Worm (Caenorhabditis elegans) whole organism, mixed stage, embryonic: ENCODE measurements around the gene hlh-6.

ENCODE experiments used
- M03D4.4 ChIP-seq: sonication (generic microtip); optimal IDR thresholded peaks from 2 replicates; lab custom pipeline; 2017; ENCODE audit warnings: mild to moderate bottlenecking, missing genetic modification characterization, missing compliant biosample characterization
- bed-3 ChIP-seq: fragments of 200-800 bp; sonication (Bioruptor generic); optimal IDR thresholded peaks from 3 replicates; lab custom pipeline; 2018; ENCODE audit warnings: mild to moderate bottlenecking, missing genetic modification characterization, moderate library complexity, missing compliant biosample characterization
- blmp-1 ChIP-seq: fragments of 150-350 bp; optimal IDR thresholded peaks from 2 replicates; lab custom pipeline; 2014; ENCODE audit warnings: missing biosample characterization, missing genetic modification characterization
- ceh-39 ChIP-seq: fragments of 150-350 bp; optimal IDR thresholded peaks from 2 replicates; lab custom pipeline; 2014; ENCODE audit warnings: missing biosample characterization, missing genetic modification characterization
- ceh-43 ChIP-seq: fragments of 200-800 bp; sonication (Bioruptor generic); optimal IDR thresholded peaks from 2 replicates; lab custom pipeline; 2018; ENCODE audit warnings: mild to moderate bottlenecking, missing genetic modification characterization, moderate library complexity, missing compliant biosample characterization
- ceh-83 ChIP-seq: fragments of 200-800 bp; sonication (Bioruptor generic); optimal IDR thresholded peaks from 2 replicates; lab custom pipeline; 2018; ENCODE audit warnings: mild to moderate bottlenecking, missing genetic modification characterization, missing compliant biosample characterization
- ces-1 ChIP-seq: fragments of 150-350 bp; optimal IDR thresholded peaks from 2 replicates; lab custom pipeline; 2014; ENCODE audit warnings: missing biosample characterization, missing genetic modification reagents, missing genetic modification characterization
- cnd-1 ChIP-seq: fragments of 200-800 bp; sonication (Bioruptor generic); optimal IDR thresholded peaks from 2 replicates; lab custom pipeline; 2018; ENCODE audit warnings: mild to moderate bottlenecking, missing genetic modification characterization, missing compliant biosample characterization
- drap-1 ChIP-seq: fragments of 200-800 bp; sonication (Bioruptor generic); optimal IDR thresholded peaks from 3 replicates; lab custom pipeline; 2018; ENCODE audit warnings: mild to moderate bottlenecking, missing genetic modification characterization, missing compliant biosample characterization
- elt-1 ChIP-seq: sonication (generic microtip); optimal IDR thresholded peaks from 2 replicates; lab custom pipeline; 2017; ENCODE audit warnings: missing genetic modification characterization, mild to moderate bottlenecking, missing compliant biosample characterization, antibody characterized with exemption, moderate library complexity, borderline replicate concordance; ENCODE audit not compliant: insufficient read depth
- elt-3 ChIP-seq: fragments of 150-350 bp; optimal IDR thresholded peaks from 2 replicates; lab custom pipeline; 2014; ENCODE audit warnings: missing biosample characterization, missing genetic modification characterization
- flh-1 ChIP-seq: fragments of 200-800 bp; sonication (Bioruptor generic); optimal IDR thresholded peaks from 2 replicates; lab custom pipeline; 2018; ENCODE audit warnings: mild to moderate bottlenecking, missing genetic modification characterization, moderate library complexity, missing compliant biosample characterization
- ham-2 ChIP-seq: fragments of 200-800 bp; sonication (Bioruptor generic); optimal IDR thresholded peaks from 2 replicates; lab custom pipeline; 2018; ENCODE audit warnings: mild to moderate bottlenecking, missing genetic modification characterization, missing compliant biosample characterization
- hlh-1 ChIP-seq: fragments of 150-350 bp; optimal IDR thresholded peaks from 2 replicates; lab custom pipeline; 2014; ENCODE audit warnings: missing biosample characterization, missing genetic modification reagents, missing genetic modification characterization
- lin-13 ChIP-seq: fragments of 150-350 bp; optimal IDR thresholded peaks from 2 replicates; lab custom pipeline; 2014; ENCODE audit warnings: missing biosample characterization, missing genetic modification characterization
- lin-32 ChIP-seq: fragments of 200-800 bp; sonication (Bioruptor generic); optimal IDR thresholded peaks from 2 replicates; lab custom pipeline; 2018; ENCODE audit warnings: mild to moderate bottlenecking, missing genetic modification characterization, missing compliant biosample characterization
- lsy-2 ChIP-seq: fragments of 150-350 bp; optimal IDR thresholded peaks from 2 replicates; lab custom pipeline; 2014; ENCODE audit warnings: missing biosample characterization, missing genetic modification characterization
- mab-5 ChIP-seq: fragments of 150-350 bp; optimal IDR thresholded peaks from 2 replicates; lab custom pipeline; 2014; ENCODE audit warnings: missing biosample characterization, missing genetic modification characterization
- mep-1 ChIP-seq: fragments of 150-350 bp; optimal IDR thresholded peaks from 2 replicates; lab custom pipeline; 2017; ENCODE audit warnings: missing biosample characterization, missing genetic modification reagents, missing genetic modification characterization, inconsistent platforms
- mls-2 ChIP-seq: sonication (generic microtip); optimal IDR thresholded peaks from 2 replicates; lab custom pipeline; 2016; ENCODE audit warnings: mild to moderate bottlenecking, missing genetic modification characterization, moderate library complexity, missing compliant biosample characterization
- nhr-12 ChIP-seq: fragments of 150-350 bp; optimal IDR thresholded peaks from 2 replicates; lab custom pipeline; 2014; ENCODE audit warnings: missing biosample characterization, missing genetic modification characterization
- nhr-2 ChIP-seq: fragments of 150-350 bp; optimal IDR thresholded peaks from 2 replicates; lab custom pipeline; 2014; ENCODE audit warnings: missing biosample characterization, missing genetic modification characterization
- nhr-237 ChIP-seq: fragments of 150-350 bp; optimal IDR thresholded peaks from 2 replicates; lab custom pipeline; 2014; ENCODE audit warnings: missing biosample characterization, missing genetic modification characterization
- nhr-28 ChIP-seq: fragments of 150-350 bp; optimal IDR thresholded peaks from 2 replicates; lab custom pipeline; 2014; ENCODE audit warnings: missing biosample characterization, missing genetic modification characterization
- nhr-76 ChIP-seq: sonication (generic microtip); optimal IDR thresholded peaks from 2 replicates; lab custom pipeline; 2017; ENCODE audit warnings: missing biosample characterization, missing genetic modification characterization
- pha-4 ChIP-seq: fragments of 150-350 bp; optimal IDR thresholded peaks from 2 replicates; lab custom pipeline; 2018; ENCODE audit warnings: missing biosample characterization, missing genetic modification reagents, missing genetic modification characterization
- sem-2 ChIP-seq: fragments of 200-800 bp; sonication (Bioruptor generic); optimal IDR thresholded peaks from 2 replicates; lab custom pipeline; 2018; ENCODE audit warnings: mild to moderate bottlenecking, missing genetic modification characterization, missing compliant biosample characterization
- sptf-1 ChIP-seq: sonication (generic microtip); optimal IDR thresholded peaks from 2 replicates; lab custom pipeline; 2017; ENCODE audit warnings: mild to moderate bottlenecking, missing genetic modification characterization, moderate library complexity, missing compliant biosample characterization
- tbx-8 ChIP-seq: fragments of 200-800 bp; sonication (Bioruptor generic); optimal IDR thresholded peaks from 2 replicates; lab custom pipeline; 2018; ENCODE audit warnings: mild to moderate bottlenecking, missing genetic modification characterization, moderate library complexity, missing compliant biosample characterization
- unc-39 ChIP-seq: fragments of 150-350 bp; optimal IDR thresholded peaks from 2 replicates; lab custom pipeline; 2014; ENCODE audit warnings: missing biosample characterization, missing genetic modification characterization
- unc-62 ChIP-seq: fragments of 150-350 bp; optimal IDR thresholded peaks from 2 replicates; lab custom pipeline; 2014; ENCODE audit warnings: missing biosample characterization, missing genetic modification reagents, missing genetic modification characterization
- zip-8 ChIP-seq: fragments of 150-350 bp; optimal IDR thresholded peaks from 2 replicates; lab custom pipeline; 2014; ENCODE audit warnings: missing biosample characterization, missing genetic modification characterization
- ztf-11 ChIP-seq: fragments of 150-350 bp; optimal IDR thresholded peaks from 2 replicates; lab custom pipeline; 2014; ENCODE audit warnings: missing biosample characterization, missing genetic modification characterization

hlh-6 gene

DNA sequence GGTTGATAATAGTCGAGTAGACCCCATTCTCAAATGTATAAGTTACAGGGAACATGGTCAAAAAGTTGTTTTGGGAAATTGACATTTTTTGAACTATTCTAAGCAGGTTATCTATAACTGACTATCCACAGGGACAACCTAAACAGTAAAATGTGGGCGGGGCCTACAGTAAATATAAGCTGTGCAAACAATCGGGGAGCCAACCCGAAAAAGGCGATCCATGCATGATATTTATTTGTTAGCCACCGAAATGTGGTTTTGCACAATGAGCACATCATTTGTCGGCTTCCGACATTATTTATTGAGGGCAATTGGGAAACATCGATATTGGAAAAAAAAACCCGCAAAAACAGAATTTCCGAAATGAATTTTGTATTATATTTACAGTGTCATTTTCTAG, at the start of gene hlh-6:
Gene hlh-6 (minus strand): TSS at position 101 of the 400 bp plus-strand sequence.
- TF ChIP-seq ces-1 (GFP tag; lab: Kevin White, UChicago): no peak
- no peak for TF ChIP-seq unc-62 (GFP tag; lab: Kevin White, UChicago)
- no peak for TF ChIP-seq lin-13
- TF ChIP-seq elt-3: no peak
- no peak for TF ChIP-seq elt-1 (tag; lab: Kevin White, UChicago)
- TF ChIP-seq ceh-39 (tag; lab: Kevin White, UChicago): no peak
- TF ChIP-seq ham-2: no peak
- TF ChIP-seq sem-2 (GFP tag; lab: Kevin White, UChicago): no peak
- TF ChIP-seq ceh-43 (GFP tag; lab: Kevin White, UChicago): no peak
- TF ChIP-seq M03D4.4 (tag; lab: Kevin White, UChicago): no peak
- TF ChIP-seq tbx-8: no peak
- no peak for TF ChIP-seq lin-32 (GFP tag; lab: Kevin White, UChicago)
- no peak for TF ChIP-seq bed-3
- TF ChIP-seq nhr-28: no peak
- TF ChIP-seq nhr-2 (tag; lab: Kevin White, UChicago): no peak
- no peak for TF ChIP-seq hlh-1 (tag; lab: Kevin White, UChicago)
- TF ChIP-seq nhr-12 (tag; lab: Kevin White, UChicago): no peak
- no peak for TF ChIP-seq flh-1
- no peak for TF ChIP-seq blmp-1 (tag; lab: Kevin White, UChicago)
- no peak for TF ChIP-seq mep-1

DNA sequence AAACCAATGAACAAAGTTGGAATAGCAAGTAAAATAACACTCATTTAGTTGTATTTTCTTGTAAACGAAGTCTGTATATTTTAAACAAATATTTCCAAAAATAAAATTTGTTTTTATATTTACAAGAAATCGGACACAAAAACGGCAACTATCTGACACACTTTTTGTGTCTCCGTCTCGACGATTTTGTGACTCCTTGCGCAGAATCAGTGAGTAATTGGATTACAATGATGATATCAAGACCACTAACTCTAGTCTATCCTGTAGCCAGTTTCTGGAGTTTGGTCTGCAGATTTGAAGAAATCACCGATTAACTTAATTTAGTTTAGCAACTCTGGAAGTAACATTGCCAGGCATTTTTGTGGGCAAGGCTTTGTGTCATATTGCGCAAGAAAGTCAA, 48.2 kb upstream of the hlh-6 start, which contains the start of gene cyp-13A10:
Gene cyp-13A10 (minus strand): TSS at position 88 of the 400 bp plus-strand sequence.
- no peak for TF ChIP-seq elt-1 (tag; lab: Kevin White, UChicago)
- TF ChIP-seq zip-8 (tag; lab: Kevin White, UChicago): peak; percentile 32

DNA sequence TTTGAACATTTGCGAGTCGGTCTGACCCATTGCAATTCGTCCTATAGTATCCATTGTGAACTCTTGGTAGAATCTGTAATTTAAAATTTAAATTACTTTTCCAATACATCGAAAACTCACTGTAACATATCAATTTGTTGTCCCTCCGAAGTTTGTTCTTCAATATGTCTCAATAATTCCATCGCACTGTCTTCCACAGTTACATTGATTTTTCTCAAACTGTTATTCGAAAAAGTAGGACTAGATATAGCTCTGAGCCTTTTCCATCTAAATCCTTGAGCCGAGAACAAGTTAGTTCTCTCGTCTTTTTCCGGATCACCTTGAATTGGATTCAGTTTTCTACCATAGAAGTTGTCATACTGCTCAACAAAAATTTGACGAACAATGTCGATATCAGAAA, 47.5 kb upstream of the hlh-6 start:
- TF ChIP-seq flh-1 (no peak), sem-2 (GFP tag; lab: Kevin White, UChicago) (no peak), ceh-39 (tag; lab: Kevin White, UChicago) (no peak), unc-62 (GFP tag; lab: Kevin White, UChicago) (no peak), mep-1 (no peak), mls-2 (tag; lab: Kevin White, UChicago) (no peak), blmp-1 (tag; lab: Kevin White, UChicago) (no peak), lin-13 (no peak), tbx-8 (no peak), nhr-12 (tag; lab: Kevin White, UChicago) (no peak), sptf-1 (no peak), hlh-1 (tag; lab: Kevin White, UChicago) (no peak), nhr-76 (tag; lab: Kevin White, UChicago) (no peak), ces-1 (GFP tag; lab: Kevin White, UChicago) (no peak), cnd-1 (no peak), ceh-43 (GFP tag; lab: Kevin White, UChicago) (no peak), zip-8 (tag; lab: Kevin White, UChicago) (no peak), lin-32 (GFP tag; lab: Kevin White, UChicago) (no peak), elt-3 (no peak)

DNA sequence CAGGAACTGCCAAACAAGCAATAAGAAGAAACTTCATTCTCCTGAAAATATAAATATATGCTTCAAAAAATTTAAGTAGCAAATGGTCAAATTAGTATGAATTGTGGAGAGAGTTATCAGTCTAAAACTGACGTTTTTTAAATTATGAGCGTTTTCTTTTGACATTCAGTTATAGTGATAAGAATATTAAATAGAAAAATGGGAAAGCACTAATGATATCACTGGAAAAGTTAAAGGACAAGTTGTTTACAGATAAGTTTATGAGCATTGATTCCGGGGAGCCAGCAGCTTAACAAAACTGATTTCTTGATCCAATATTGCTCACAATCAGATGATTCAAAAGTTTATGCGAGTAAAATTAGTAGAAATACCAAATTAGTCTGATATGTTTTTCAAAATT, 45.8 kb upstream of the hlh-6 start, which contains the start of gene ZK1320.3:
Gene ZK1320.3 (minus strand): TSS at position 41 of the 400 bp plus-strand sequence.
- no peak for TF ChIP-seq hlh-1 (tag; lab: Kevin White, UChicago)
- TF ChIP-seq lin-13: no peak
- no peak for TF ChIP-seq cnd-1
- TF ChIP-seq unc-39 (tag; lab: Kevin White, UChicago): no peak
- TF ChIP-seq M03D4.4 (tag; lab: Kevin White, UChicago): no peak

DNA sequence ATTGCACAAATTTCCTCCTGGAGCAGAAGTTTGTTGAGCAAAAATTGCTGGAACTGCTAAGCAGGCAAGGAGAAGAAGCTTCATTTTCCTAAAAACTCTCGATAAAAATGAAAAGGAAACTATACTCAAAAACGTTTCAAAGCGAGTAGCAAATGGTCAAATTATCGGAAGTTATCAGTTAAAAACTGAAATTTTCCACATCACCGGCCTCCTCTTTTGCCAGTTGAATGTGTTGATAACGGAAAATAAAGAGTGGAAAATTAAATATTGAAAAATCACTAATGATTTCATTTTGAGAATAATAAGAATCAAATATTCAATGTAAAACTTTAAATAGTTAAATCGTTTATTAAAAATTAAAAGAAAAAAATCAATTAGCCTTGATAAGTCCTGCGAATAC, 44.3 kb upstream of the hlh-6 start, which contains the start of gene ZK1320.2:
Gene ZK1320.2 (minus strand): TSS at position 88 of the 400 bp plus-strand sequence.
- no peak for TF ChIP-seq ceh-83 (GFP tag; lab: Kevin White, UChicago)
- TF ChIP-seq flh-1: no peak
- TF ChIP-seq pha-4: no peak
- no peak for TF ChIP-seq lsy-2
- no peak for TF ChIP-seq lin-13
- TF ChIP-seq nhr-237 (tag; lab: Kevin White, UChicago): no peak
- TF ChIP-seq mep-1: no peak
- TF ChIP-seq ceh-43 (GFP tag; lab: Kevin White, UChicago): no peak
- no peak for TF ChIP-seq nhr-76 (tag; lab: Kevin White, UChicago)
- TF ChIP-seq mab-5 (tag; lab: Kevin White, UChicago): no peak
- no peak for TF ChIP-seq nhr-2 (tag; lab: Kevin White, UChicago)
- TF ChIP-seq ham-2: no peak
- TF ChIP-seq ztf-11 (tag; lab: Kevin White, UChicago): no peak
- TF ChIP-seq nhr-12 (tag; lab: Kevin White, UChicago): no peak
- no peak for TF ChIP-seq drap-1
- no peak for TF ChIP-seq ceh-39 (tag; lab: Kevin White, UChicago)
- no peak for TF ChIP-seq M03D4.4 (tag; lab: Kevin White, UChicago)
- TF ChIP-seq unc-39 (tag; lab: Kevin White, UChicago): no peak
- no peak for TF ChIP-seq unc-62 (GFP tag; lab: Kevin White, UChicago)
